Worm (Caenorhabditis elegans) whole organism, L4 larva: ENCODE measurements around the gene K02E11.10.

ENCODE experiments used
- Y105C5A.15 ChIP-seq: fragments of 200-800 bp; sonication (Bioruptor generic); IDR thresholded peaks from 2 replicates; pipeline ENCODE4 v1.3.6; 2022; ENCODE audit warnings: missing genetic modification characterization, missing compliant biosample characterization
- aly-2 ChIP-seq: sonication (generic microtip); optimal IDR thresholded peaks from 2 replicates; lab custom pipeline; 2018; ENCODE audit warnings: missing biosample characterization, missing genetic modification characterization
- ceh-82 ChIP-seq: sonication (generic microtip); optimal IDR thresholded peaks from 2 replicates; lab custom pipeline; 2017; ENCODE audit warnings: missing biosample characterization, missing genetic modification characterization
- dmd-8 ChIP-seq: fragments of 200-800 bp; sonication (Bioruptor generic); IDR thresholded peaks from 2 replicates; pipeline ENCODE4 v1.3.6; 2022; ENCODE audit warnings: missing genetic modification characterization, missing compliant biosample characterization
- fos-1 ChIP-seq: fragments of 150-350 bp; optimal IDR thresholded peaks from 2 replicates; lab custom pipeline; 2014; ENCODE audit warnings: missing biosample characterization, missing genetic modification characterization
- lin-15B ChIP-seq: fragments of 150-350 bp; sonication (generic microtip); optimal IDR thresholded peaks from 3 replicates; lab custom pipeline; 2014; ENCODE audit warnings: missing biosample characterization, missing genetic modification characterization
- pqm-1 ChIP-seq: sonication (generic microtip); optimal IDR thresholded peaks from 2 replicates; lab custom pipeline; 2017; ENCODE audit warnings: missing biosample characterization, missing genetic modification characterization
- spr-1 ChIP-seq: sonication (generic microtip); optimal IDR thresholded peaks from 2 replicates; lab custom pipeline; 2016; ENCODE audit warnings: mild to moderate bottlenecking, missing genetic modification characterization, missing compliant biosample characterization
- zfp-2 ChIP-seq: sonication (generic microtip); optimal IDR thresholded peaks from 2 replicates; lab custom pipeline; 2016; ENCODE audit warnings: mild to moderate bottlenecking, missing genetic modification characterization, missing compliant biosample characterization
- ztf-11 ChIP-seq: fragments of 150-350 bp; optimal IDR thresholded peaks from 2 replicates; lab custom pipeline; 2014; ENCODE audit warnings: missing biosample characterization, missing genetic modification characterization

DNA sequence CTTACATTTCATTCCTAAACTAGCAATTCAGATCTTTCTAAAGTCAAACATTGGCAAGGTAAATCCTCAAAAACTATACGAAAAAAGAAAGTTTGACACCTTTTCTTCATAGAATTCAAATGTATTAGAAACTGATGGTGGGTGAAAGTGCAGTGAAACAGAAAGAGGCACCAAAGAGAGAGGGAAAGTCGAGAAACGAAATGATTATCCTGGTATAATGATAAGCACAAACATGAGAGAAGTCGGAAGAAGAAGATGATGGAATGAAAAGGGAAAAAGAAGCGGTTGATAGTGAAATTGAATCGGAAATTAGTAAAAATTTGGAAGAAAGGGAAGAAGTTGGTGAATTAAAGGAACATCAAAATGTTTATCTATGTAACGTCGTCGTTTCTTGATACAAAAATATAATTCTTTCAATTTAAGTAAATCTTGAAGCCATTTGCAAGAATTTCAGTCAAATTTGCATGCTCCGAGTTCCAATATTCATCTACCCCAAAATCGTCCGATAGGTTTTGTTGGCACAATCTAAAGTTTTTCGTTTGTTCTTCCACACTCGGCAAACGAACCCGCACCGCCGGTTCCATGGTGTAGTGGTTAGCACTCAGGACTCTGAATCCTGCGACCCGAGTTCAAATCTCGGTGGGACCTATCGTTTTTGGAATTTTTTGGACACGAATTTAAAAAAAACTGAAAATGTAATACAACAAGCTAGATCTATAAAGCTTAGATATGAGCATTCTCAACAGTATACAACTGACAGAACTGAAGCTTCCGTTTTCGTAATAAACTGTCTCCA, 10.0 kb downstream of the K02E11.10 start:
- TF ChIP-seq spr-1 (tag; lab: Kevin White, UChicago) (no peak), pqm-1 (tag; lab: Kevin White, UChicago) (no peak), Y105C5A.15 (GFP tag; lab: Robert Waterston, UW) (no peak), ceh-82 (tag; lab: Kevin White, UChicago) (no peak), dmd-8 (GFP tag; lab: Robert Waterston, UW) (no peak), aly-2 (tag; lab: Kevin White, UChicago) (no peak), ztf-11 (tag; lab: Kevin White, UChicago) (no peak), fos-1 (no peak), zfp-2 (tag; lab: Kevin White, UChicago) (no peak), lin-15B (no peak)
